Worm (Caenorhabditis elegans): ENCODE measurements around the gene syx-16.

- TF ChIP-seq nhr-77 (tag; optimal IDR thresholded peaks at IDR 0.05) (no peak), nhr-11 (tag; optimal IDR thresholded peaks at IDR 0.05) (no peak), lin-39 (tag; optimal IDR thresholded peaks at IDR 0.05) (no peak), nfya-1 (tag; optimal IDR thresholded peaks at IDR 0.05; ENCODE audit: insufficient read depth) (no peak), egl-27 (tag; optimal IDR thresholded peaks at IDR 0.05) (no peak), nhr-12 (tag; optimal IDR thresholded peaks at IDR 0.05) (no peak), ama-1 (optimal IDR thresholded peaks at IDR 0.05) (no peak), ceh-28 (tag; optimal IDR thresholded peaks at IDR 0.05) (no peak), elt-3 (tag; optimal IDR thresholded peaks at IDR 0.05) (no peak), lin-15B (tag; optimal IDR thresholded peaks at IDR 0.05) (no peak), pha-4 (tag; optimal IDR thresholded peaks at IDR 0.05) (no peak), nhr-23 (tag; optimal IDR thresholded peaks at IDR 0.05) (no peak)
These were observed 23.3 kb downstream of the syx-16 start, which contains the start of gene pup-2 for ce11 chrIII:5185620-5186019.
